Worm (Caenorhabditis elegans): ENCODE measurements around the gene R13D11.1.
A peak's percentile ranks its signal among the peaks of the same experiment; 100 is the strongest.

Gene R13D11.1

DNA sequence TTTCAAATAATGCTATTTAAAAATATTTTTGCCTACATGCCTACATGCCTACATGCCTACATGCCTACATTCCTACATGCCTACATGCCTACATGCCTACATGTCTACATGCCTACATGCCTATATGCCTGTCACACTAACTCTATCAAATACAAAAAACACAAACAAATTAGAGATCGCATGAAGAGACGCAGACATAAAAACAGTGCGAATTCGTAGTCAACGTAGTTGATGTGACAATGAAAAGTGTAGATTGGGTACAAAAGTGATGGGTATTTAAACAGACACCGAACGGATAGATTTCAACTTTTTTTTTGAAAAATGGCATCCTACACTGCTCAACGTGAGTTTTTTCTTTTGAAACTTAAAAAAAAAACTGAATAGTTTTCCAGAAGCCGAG is 40.0 kb upstream of the R13D11.1 start, which contains the start of gene R09E12.9:
TSS of gene R09E12.9 (plus strand) at position 316 of the 400 bp plus-strand sequence.
- TF ChIP-seq nhr-25 (tag; optimal IDR thresholded peaks at IDR 0.05) (peak; percentile 10), sem-4 (tag; optimal IDR thresholded peaks at IDR 0.05) (no peak), elt-1 (tag; optimal IDR thresholded peaks at IDR 0.05) (no peak), unc-39 (tag; optimal IDR thresholded peaks at IDR 0.05) (no peak), nhr-77 (tag; optimal IDR thresholded peaks at IDR 0.05) (peak; percentile 95), mdl-1 (tag; optimal IDR thresholded peaks at IDR 0.05) (no peak), ama-1 (optimal IDR thresholded peaks at IDR 0.05) (no peak), lin-11 (tag; optimal IDR thresholded peaks at IDR 0.05) (no peak), ceh-82 (tag; optimal IDR thresholded peaks at IDR 0.05) (no peak), skn-1 (tag; optimal IDR thresholded peaks at IDR 0.05) (no peak), nhr-11 (tag; optimal IDR thresholded peaks at IDR 0.05) (no peak), ztf-11 (tag; optimal IDR thresholded peaks at IDR 0.05) (no peak), blmp-1 (tag; optimal IDR thresholded peaks at IDR 0.05; ENCODE audit: insufficient read depth) (no peak), zag-1 (tag; optimal IDR thresholded peaks at IDR 0.05) (no peak), ztf-4 (tag; optimal IDR thresholded peaks at IDR 0.05) (no peak), nhr-23 (tag; optimal IDR thresholded peaks at IDR 0.05) (no peak), nhr-21 (tag; optimal IDR thresholded peaks at IDR 0.05) (peak; percentile 24), nhr-129 (tag; optimal IDR thresholded peaks at IDR 0.05) (no peak), dmd-4 (tag; optimal IDR thresholded peaks at IDR 0.05) (no peak), nhr-237 (tag; optimal IDR thresholded peaks at IDR 0.05) (peak; percentile 15), mab-5 (tag; optimal IDR thresholded peaks at IDR 0.05) (no peak), R02D3.7 (tag; optimal IDR thresholded peaks at IDR 0.05) (no peak), lsy-2 (tag; optimal IDR thresholded peaks at IDR 0.05) (peak in 1 of 2 experiments; percentile 26), ZK546.5 (tag; optimal IDR thresholded peaks at IDR 0.05) (no peak), fos-1 (tag; optimal IDR thresholded peaks at IDR 0.05) (no peak), Y55F3AM.14 (GFP tag; optimal IDR thresholded peaks at IDR 0.05) (no peak), aly-2 (tag; optimal IDR thresholded peaks at IDR 0.05) (no peak), nhr-6 (tag; optimal IDR thresholded peaks at IDR 0.05) (no peak), lin-13 (GFP tag; optimal IDR thresholded peaks at IDR 0.05) (no peak), gmeb-1 (tag; optimal IDR thresholded peaks at IDR 0.05) (no peak), sma-9 (GFP tag; optimal IDR thresholded peaks at IDR 0.05) (no peak), sma-9 (tag; optimal IDR thresholded peaks at IDR 0.05) (no peak), nhr-12 (tag; optimal IDR thresholded peaks at IDR 0.05) (no peak), egl-27 (tag; optimal IDR thresholded peaks at IDR 0.05) (no peak), snpc-4 (tag; optimal IDR thresholded peaks at IDR 0.05) (no peak), peb-1 (tag; optimal IDR thresholded peaks at IDR 0.05) (no peak), nhr-10 (tag; optimal IDR thresholded peaks at IDR 0.05) (no peak), unc-55 (GFP tag; optimal IDR thresholded peaks at IDR 0.05) (no peak), ztf-1 (GFP tag; conservative IDR thresholded peaks at IDR 0.05) (no peak), elt-3 (tag; optimal IDR thresholded peaks at IDR 0.05) (no peak), lin-39 (tag; optimal IDR thresholded peaks at IDR 0.05) (no peak), sma-3 (GFP tag; optimal IDR thresholded peaks at IDR 0.05) (peak; percentile 0)

DNA sequence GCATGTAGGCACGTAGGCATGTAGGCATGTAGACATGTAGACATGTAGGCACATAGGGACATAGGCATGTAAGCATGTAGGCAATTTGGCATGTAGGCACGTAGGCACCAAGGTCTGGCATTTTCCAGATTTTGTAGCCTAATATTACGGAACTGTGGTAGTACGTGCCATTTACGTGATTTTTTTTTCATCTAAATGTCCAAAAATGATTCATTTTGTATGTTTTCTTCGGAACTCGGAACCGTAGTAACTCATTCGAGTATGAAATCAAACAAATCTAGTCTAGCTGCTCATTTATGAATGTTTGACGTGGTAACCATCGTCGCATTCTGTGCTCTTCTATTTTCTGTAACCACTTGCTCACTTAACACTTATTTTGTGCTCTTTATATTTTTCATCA is 38.9 kb upstream of the R13D11.1 start, which contains the start of gene srbc-59:
TSS of gene srbc-59 (plus strand) at position 301 of the 400 bp plus-strand sequence.
- no peak for TF ChIP-seq ztf-1 (GFP tag; conservative IDR thresholded peaks at IDR 0.05)
- no peak for TF ChIP-seq nhr-6 (tag; optimal IDR thresholded peaks at IDR 0.05)
- TF ChIP-seq nhr-77 (tag; optimal IDR thresholded peaks at IDR 0.05): no peak
- TF ChIP-seq blmp-1 (tag; optimal IDR thresholded peaks at IDR 0.05; ENCODE audit: insufficient read depth): no peak
- no peak for TF ChIP-seq nhr-11 (tag; optimal IDR thresholded peaks at IDR 0.05)
- TF ChIP-seq unc-39 (tag; optimal IDR thresholded peaks at IDR 0.05): no peak
- TF ChIP-seq F13H6.1 (tag; optimal IDR thresholded peaks at IDR 0.05): no peak
- TF ChIP-seq snpc-4 (tag; optimal IDR thresholded peaks at IDR 0.05): no peak
- TF ChIP-seq ceh-16 (tag; optimal IDR thresholded peaks at IDR 0.05): no peak
- no peak for TF ChIP-seq ZK546.5 (tag; optimal IDR thresholded peaks at IDR 0.05)
- TF ChIP-seq mbf-1 (tag; optimal IDR thresholded peaks at IDR 0.05): no peak
- no peak for TF ChIP-seq elt-1 (tag; optimal IDR thresholded peaks at IDR 0.05)
- no peak for TF ChIP-seq nhr-23 (tag; optimal IDR thresholded peaks at IDR 0.05)
- no peak for TF ChIP-seq gmeb-1 (tag; optimal IDR thresholded peaks at IDR 0.05)
- TF ChIP-seq nhr-129 (tag; optimal IDR thresholded peaks at IDR 0.05): no peak
- TF ChIP-seq nhr-237 (tag; optimal IDR thresholded peaks at IDR 0.05): no peak
- no peak for TF ChIP-seq nhr-25 (tag; optimal IDR thresholded peaks at IDR 0.05)

All from whole organism, L2 larva.